Worm (Caenorhabditis elegans) whole organism, late embryonic: ENCODE results near the gene hyl-2.

Experiments
- C38D4.7 ChIP-seq: fragments of 200-800 bp; sonication (Bioruptor generic); optimal IDR thresholded peaks from 2 replicates; lab custom pipeline; 2018; ENCODE audit warnings: mild to moderate bottlenecking, missing genetic modification characterization, moderate library complexity, missing compliant biosample characterization
- ama-1 ChIP-seq: fragments of 150-350 bp; optimal IDR thresholded peaks from 2 replicates; lab custom pipeline; 2014
- ceh-9 ChIP-seq: sonication (generic microtip); optimal IDR thresholded peaks from 2 replicates; lab custom pipeline; 2016; ENCODE audit warnings: mild to moderate bottlenecking, missing genetic modification characterization, inconsistent platforms, missing compliant biosample characterization
- elt-2 ChIP-seq: sonication (generic microtip); optimal IDR thresholded peaks from 2 replicates; lab custom pipeline; 2016; ENCODE audit warnings: missing genetic modification reagents, missing genetic modification characterization, missing compliant biosample characterization
- hlh-6 ChIP-seq: sonication (generic microtip); optimal IDR thresholded peaks from 2 replicates; lab custom pipeline; 2016; ENCODE audit warnings: missing genotype, missing genetic modification characterization, missing compliant biosample characterization
- lin-11 ChIP-seq: fragments of 200-800 bp; sonication (Bioruptor generic); optimal IDR thresholded peaks from 2 replicates; lab custom pipeline; 2018; ENCODE audit warnings: mild to moderate bottlenecking, missing genetic modification characterization, missing compliant biosample characterization
- nhr-11 ChIP-seq: fragments of 150-350 bp; optimal IDR thresholded peaks from 2 replicates; lab custom pipeline; 2014; ENCODE audit warnings: missing biosample characterization, missing genetic modification characterization
- unc-86 ChIP-seq: sonication (generic microtip); optimal IDR thresholded peaks from 2 replicates; lab custom pipeline; 2016; ENCODE audit warnings: missing genetic modification characterization, missing compliant biosample characterization

- TF ChIP-seq ceh-9 (tag; lab: Kevin White, UChicago) (no peak), ama-1 (lab: Kevin White, UChicago) (no peak), C38D4.7 (no peak), lin-11 (tag; lab: Kevin White, UChicago) (no peak), unc-86 (tag; lab: Kevin White, UChicago) (no peak), nhr-11 (tag; lab: Kevin White, UChicago) (no peak), elt-2 (no peak), hlh-6 (tag; lab: Kevin White, UChicago) (no peak)
These were observed 6.4 kb upstream of the hyl-2 start for ce11 chrX:4705666-4706065.
